Worm (Caenorhabditis elegans) whole organism, L4 larva: Measurements from ENCODE around the gene inx-3.

Experiments used
- dve-1 ChIP-seq: sonication (generic microtip); optimal IDR thresholded peaks from 2 replicates; lab custom pipeline; 2017; ENCODE audit warnings: antibody characterized with exemption, mild to moderate bottlenecking, missing genetic modification characterization, missing compliant biosample characterization; ENCODE audit not compliant: insufficient read depth
- nhr-48 ChIP-seq: sonication (generic microtip); optimal IDR thresholded peaks from 2 replicates; lab custom pipeline; 2016; ENCODE audit warnings: mild to moderate bottlenecking, missing genetic modification characterization, missing compliant biosample characterization

- TF ChIP-seq nhr-48 (tag; lab: Kevin White, UChicago) (no peak), dve-1 (tag; lab: Kevin White, UChicago) (no peak)
Measured at ce11 chrX:5983267-5983666, 12.7 kb upstream of the inx-3 start.
